Fruit fly (Drosophila melanogaster) whole organism, embryonic: ENCODE data around the gene Svil.
A peak's percentile ranks its signal among the peaks of the same experiment; 100 is the strongest.

Experiments used
- Ada2b ChIP-seq: fragments of 200-800 bp; sonication (Bioruptor generic); IDR thresholded peaks from 2 replicates; pipeline ENCODE4 v1.3.6; 2022; ENCODE audit warnings: missing biosample characterization, missing genetic modification characterization
- Aef1 ChIP-seq: fragments of 200-800 bp; sonication (Bioruptor generic); IDR thresholded peaks from 3 replicates; pipeline ENCODE4 v1.3.6; 2022; ENCODE audit warnings: missing biosample characterization, missing genetic modification characterization
- Awh ChIP-seq: fragments of 200-800 bp; sonication (Bioruptor generic); IDR thresholded peaks from 2 replicates; pipeline ENCODE4, ENCODE4 v1.3.6; 2022; ENCODE audit warnings: missing biosample characterization, missing genetic modification characterization
- BEAF-32 ChIP-seq: fragments of 200-800 bp; sonication (Bioruptor generic); optimal IDR thresholded peaks from 3 replicates; lab custom pipeline; 2017; ENCODE audit warnings: missing biosample characterization, missing genetic modification characterization, mild to moderate bottlenecking, moderate library complexity, missing genetic modification reagents
- CG1024 ChIP-seq: fragments of 200-800 bp; sonication (Bioruptor generic); IDR thresholded peaks from 2 replicates; pipeline ENCODE4 v1.3.6; 2022; ENCODE audit warnings: missing biosample characterization, missing genetic modification characterization
- CG10979 ChIP-seq: fragments of 200-800 bp; sonication (Bioruptor generic); optimal IDR thresholded peaks from 2 replicates; lab custom pipeline; 2018; ENCODE audit warnings: missing biosample characterization, mild to moderate bottlenecking, missing genetic modification characterization, moderate library complexity
- CG12659 ChIP-seq: fragments of 200-800 bp; sonication (Bioruptor generic); optimal IDR thresholded peaks from 3 replicates; lab custom pipeline; 2017; ENCODE audit warnings: mild to moderate bottlenecking, missing biosample characterization, missing genetic modification reagents, missing genetic modification characterization
- CG13775 ChIP-seq: fragments of 200-800 bp; sonication (Bioruptor generic); optimal IDR thresholded peaks from 3 replicates; lab custom pipeline; 2017; ENCODE audit warnings: missing biosample characterization, mild to moderate bottlenecking, missing genetic modification characterization
- CG15269 ChIP-seq: fragments of 200-800 bp; sonication (Bioruptor generic); optimal IDR thresholded peaks from 2 replicates; lab custom pipeline; 2018; ENCODE audit warnings: missing biosample characterization, mild to moderate bottlenecking, missing genetic modification characterization, moderate library complexity
- CG15514 ChIP-seq: fragments of 200-800 bp; sonication (Bioruptor generic); optimal IDR thresholded peaks from 3 replicates; lab custom pipeline; 2017; ENCODE audit warnings: missing biosample characterization, missing genetic modification characterization, mild to moderate bottlenecking, moderate library complexity, missing genetic modification reagents
- CG17186 ChIP-seq: fragments of 200-800 bp; sonication (Bioruptor generic); optimal IDR thresholded peaks from 3 replicates; lab custom pipeline; 2017; ENCODE audit warnings: missing biosample characterization, missing genetic modification reagents, missing genetic modification characterization
- CG17359 ChIP-seq: fragments of 200-800 bp; sonication (Bioruptor generic); optimal IDR thresholded peaks from 3 replicates; lab custom pipeline; 2018; ENCODE audit warnings: missing biosample characterization, mild to moderate bottlenecking, missing genetic modification characterization, moderate library complexity
- CG18011 ChIP-seq: fragments of 200-800 bp; sonication (Bioruptor generic); optimal IDR thresholded peaks from 2 replicates; lab custom pipeline; 2017; ENCODE audit warnings: missing biosample characterization, missing genetic modification characterization, mild to moderate bottlenecking, moderate library complexity, missing genotype
- CG18476 ChIP-seq: fragments of 200-800 bp; sonication (Bioruptor generic); optimal IDR thresholded peaks from 2 replicates; lab custom pipeline; 2016; ENCODE audit warnings: missing biosample characterization, mild to moderate bottlenecking, missing genetic modification characterization
- CG18599 ChIP-seq: fragments of 200-800 bp; sonication (Bioruptor generic); optimal IDR thresholded peaks from 3 replicates; lab custom pipeline; 2017; ENCODE audit warnings: missing biosample characterization, missing genetic modification characterization, mild to moderate bottlenecking, moderate library complexity, missing genetic modification reagents
- CG30431 ChIP-seq: fragments of 200-800 bp; sonication (Bioruptor generic); optimal IDR thresholded peaks from 2 replicates; lab custom pipeline; 2017; ENCODE audit warnings: missing biosample characterization, missing genetic modification characterization
- CG4820 ChIP-seq: fragments of 200-800 bp; sonication (Bioruptor generic); optimal IDR thresholded peaks from 3 replicates; lab custom pipeline; 2016; ENCODE audit warnings: missing biosample characterization, missing genetic modification characterization
- CG9727 ChIP-seq: fragments of 200-800 bp; sonication (Bioruptor generic); optimal IDR thresholded peaks from 3 replicates; lab custom pipeline; 2017; ENCODE audit warnings: missing biosample characterization, mild to moderate bottlenecking, missing genetic modification characterization
- CG9817 ChIP-seq: fragments of 200-800 bp; sonication (Bioruptor generic); optimal IDR thresholded peaks from 2 replicates; lab custom pipeline; 2018; ENCODE audit warnings: missing biosample characterization, mild to moderate bottlenecking, missing genetic modification characterization, moderate library complexity
- CTCF ChIP-seq: fragments of 200-800 bp; sonication (Bioruptor generic); optimal IDR thresholded peaks from 2 replicates; lab custom pipeline; 2017; ENCODE audit warnings: missing biosample characterization, mild to moderate bottlenecking, missing genetic modification characterization, moderate library complexity
- D19A ChIP-seq: fragments of 200-800 bp; optimal IDR thresholded peaks from 3 replicates; lab custom pipeline; 2019; ENCODE audit warnings: missing biosample characterization, mild to moderate bottlenecking, missing genetic modification characterization, moderate library complexity
- Deaf1 ChIP-seq: fragments of 200-800 bp; optimal IDR thresholded peaks from 3 replicates; lab custom pipeline; 2019; ENCODE audit warnings: missing biosample characterization, mild to moderate bottlenecking, missing genetic modification characterization, moderate library complexity
- Dref ChIP-seq: fragments of 200-800 bp; sonication (Bioruptor generic); IDR thresholded peaks from 2 replicates; pipeline ENCODE4 v1.3.6; 2022; ENCODE audit warnings: missing biosample characterization, missing genetic modification characterization
- Drgx ChIP-seq: fragments of 200-800 bp; sonication (Bioruptor generic); IDR thresholded peaks from 2 replicates; pipeline ENCODE4 v1.3.6; 2022; ENCODE audit warnings: missing biosample characterization, missing genetic modification characterization
- Ets65A ChIP-seq: fragments of 200-800 bp; sonication (Bioruptor generic); peaks from one replicate; lab custom pipeline; 2016; ENCODE audit warnings: missing biosample characterization, missing genetic modification characterization
- Fer1 ChIP-seq: fragments of 200-800 bp; sonication (Bioruptor generic); optimal IDR thresholded peaks from 2 replicates; lab custom pipeline; 2017; ENCODE audit warnings: missing biosample characterization, mild to moderate bottlenecking, missing genetic modification characterization
- HLH3B ChIP-seq: fragments of 200-800 bp; sonication (Bioruptor generic); IDR thresholded peaks from 2 replicates; pipeline ENCODE4 v1.3.6; 2022; ENCODE audit warnings: missing biosample characterization, missing genetic modification characterization
- HLH4C ChIP-seq: fragments of 200-800 bp; sonication (Bioruptor generic); IDR thresholded peaks from 3 replicates; pipeline ENCODE4 v1.3.6; 2022; ENCODE audit warnings: missing biosample characterization, missing genetic modification characterization; ENCODE audit not compliant: partially characterized antibody
- Jarid2 ChIP-seq: fragments of 200-800 bp; sonication (Bioruptor generic); optimal IDR thresholded peaks from 3 replicates; lab custom pipeline; 2017; ENCODE audit warnings: mild to moderate bottlenecking, missing biosample characterization, missing genetic modification reagents, missing genetic modification characterization
- Med ChIP-seq: fragments of 200-800 bp; sonication (Bioruptor generic); peaks from one replicate; lab custom pipeline; 2016; ENCODE audit warnings: missing biosample characterization, missing genetic modification characterization, mild to moderate bottlenecking, inconsistent platforms, moderate library complexity
- Myb ChIP-seq: fragments of 200-800 bp; sonication (Bioruptor generic); optimal IDR thresholded peaks from 2 replicates; lab custom pipeline; 2016; ENCODE audit warnings: missing biosample characterization, missing genetic modification characterization
- NfI ChIP-seq: fragments of 200-800 bp; sonication (Bioruptor generic); optimal IDR thresholded peaks from 3 replicates; lab custom pipeline; 2018; ENCODE audit warnings: missing biosample characterization, mild to moderate bottlenecking, missing genetic modification characterization, moderate library complexity
- Ptx1 ChIP-seq: fragments of 200-800 bp; sonication (Bioruptor generic); IDR thresholded peaks from 2 replicates; pipeline ENCODE4 v1.3.6; 2022; ENCODE audit warnings: missing biosample characterization, missing genetic modification characterization
- Xrp1 ChIP-seq: fragments of 200-800 bp; sonication (Bioruptor generic); IDR thresholded peaks from 2 replicates; pipeline ENCODE4 v1.3.6; 2022; ENCODE audit warnings: missing biosample characterization, missing genetic modification characterization
- bsh ChIP-seq, 2 experiments: fragments of 200-800 bp; sonication (Bioruptor generic); optimal IDR thresholded peaks; 2 replicates each; lab custom pipeline; 2017 to 2018; ENCODE audit warnings: mild to moderate bottlenecking in 2 of 2, missing biosample characterization in 2 of 2, missing genetic modification characterization in 2 of 2, moderate library complexity in 1 of 2
- cato ChIP-seq: fragments of 200-800 bp; sonication (Bioruptor generic); optimal IDR thresholded peaks from 2 replicates; lab custom pipeline; 2016; ENCODE audit warnings: missing biosample characterization, missing genetic modification characterization, borderline replicate concordance
- dpn ChIP-seq, 2 experiments: fragments of 200-800 bp; sonication (Bioruptor generic); optimal IDR thresholded peaks; 3 replicates each; lab custom pipeline; 2016; ENCODE audit warnings: missing biosample characterization in 2 of 2, missing genetic modification characterization in 2 of 2
- ewg ChIP-seq: fragments of 200-800 bp; sonication (Bioruptor generic); optimal IDR thresholded peaks from 3 replicates; lab custom pipeline; 2017; ENCODE audit warnings: mild to moderate bottlenecking, missing biosample characterization, missing genetic modification reagents, missing genetic modification characterization
- exex ChIP-seq: fragments of 200-800 bp; sonication (Bioruptor generic); optimal IDR thresholded peaks from 4 replicates; lab custom pipeline; 2018; ENCODE audit warnings: missing biosample characterization, mild to moderate bottlenecking, missing genetic modification characterization, moderate library complexity
- eyg ChIP-seq: fragments of 200-800 bp; sonication (Bioruptor generic); optimal IDR thresholded peaks from 3 replicates; lab custom pipeline; 2016; ENCODE audit warnings: missing biosample characterization, missing genetic modification characterization
- gem ChIP-seq: fragments of 200-800 bp; sonication (Bioruptor generic); optimal IDR thresholded peaks from 2 replicates; lab custom pipeline; 2019; ENCODE audit warnings: missing biosample characterization, mild to moderate bottlenecking, missing genetic modification characterization, moderate library complexity
- gfzf ChIP-seq: fragments of 200-800 bp; sonication (Bioruptor generic); optimal IDR thresholded peaks from 2 replicates; lab custom pipeline; 2016; ENCODE audit warnings: missing biosample characterization, mild to moderate bottlenecking, missing genetic modification characterization, moderate library complexity
- kay ChIP-seq: fragments of 200-800 bp; sonication (Bioruptor generic); optimal IDR thresholded peaks from 2 replicates; lab custom pipeline; 2016; ENCODE audit warnings: missing biosample characterization, missing genetic modification characterization
- ken ChIP-seq: fragments of 200-800 bp; sonication (Bioruptor generic); IDR thresholded peaks from 3 replicates; pipeline ENCODE4 v1.3.6; 2022; ENCODE audit warnings: missing biosample characterization, missing genetic modification characterization
- lab ChIP-seq: fragments of 200-800 bp; sonication (Bioruptor generic); optimal IDR thresholded peaks from 3 replicates; lab custom pipeline; 2017; ENCODE audit warnings: missing biosample characterization, missing genetic modification characterization, mild to moderate bottlenecking, moderate library complexity, missing genetic modification reagents
- lov ChIP-seq, 2 experiments: fragments of 200-800 bp in 1 of 2; fragments of >200 bp in 1 of 2; sonication (Bioruptor generic) in 1 of 2; IDR thresholded peaks in 1 of 2; optimal IDR thresholded peaks in 1 of 2; 2 replicates in 1 of 2; 3 replicates in 1 of 2; pipeline versions ENCODE4 v1.3.6 to Lab custom; 2017 to 2022; ENCODE audit warnings: missing biosample characterization in 1 of 2, missing genetic modification characterization in 1 of 2
- nau ChIP-seq: fragments of 200-800 bp; sonication (Bioruptor generic); optimal IDR thresholded peaks from 3 replicates; lab custom pipeline; 2017; ENCODE audit warnings: missing biosample characterization, mild to moderate bottlenecking, missing genetic modification characterization, missing genetic modification reagents
- row ChIP-seq: fragments of 200-800 bp; sonication (Bioruptor generic); IDR thresholded peaks from 3 replicates; pipeline ENCODE4 v1.3.6; 2022; ENCODE audit warnings: missing biosample characterization, missing genetic modification characterization
- sens ChIP-seq: fragments of 200-800 bp; sonication (Bioruptor generic); peaks from one replicate; lab custom pipeline; 2016; ENCODE audit warnings: missing biosample characterization, missing genetic modification characterization
- sima ChIP-seq: fragments of 200-800 bp; sonication (Bioruptor generic); optimal IDR thresholded peaks from 2 replicates; lab custom pipeline; 2016; ENCODE audit warnings: missing biosample characterization, missing genetic modification characterization

Gene Svil

DNA sequence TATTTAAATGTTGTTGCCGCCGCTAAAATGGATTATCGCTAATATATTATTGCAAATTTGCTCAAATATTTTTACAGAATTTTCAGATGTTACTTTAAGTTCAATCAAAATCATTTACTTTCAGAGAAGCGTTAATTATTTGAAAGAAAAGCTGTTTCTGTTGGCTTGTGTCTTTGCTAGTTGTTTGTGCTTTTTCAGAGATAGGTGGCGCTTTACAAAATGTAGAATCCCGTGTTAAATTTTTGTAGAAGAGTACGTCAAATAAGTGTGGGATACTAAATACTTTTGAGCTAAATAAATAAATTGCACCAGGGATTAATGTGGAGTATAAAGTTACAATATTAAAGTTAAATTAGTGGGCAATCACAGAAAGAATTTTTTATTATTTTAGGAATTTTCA lies 31.8 kb downstream of the Svil start (continued):
- no peak for TF ChIP-seq CG30431
- no peak for TF ChIP-seq CG15269
- TF ChIP-seq Awh (GFP tag; lab: Robert Waterston, UW) = no peak
- no peak for TF ChIP-seq CG9727 (GFP tag; lab: Kevin White, UChicago)
- peak; percentile 97 for TF ChIP-seq CTCF (GFP tag; lab: Kevin White, UChicago)
- peak; percentile 4 for TF ChIP-seq D19A (tag; lab: Kevin White, UChicago)
- no peak for TF ChIP-seq CG18011 (GFP tag; lab: Kevin White, UChicago)
- TF ChIP-seq NfI (GFP tag; lab: Kevin White, UChicago) = no peak
- TF ChIP-seq lov (optimal IDR thresholded peaks at IDR 0.05; lab: Kevin White, UChicago) = no peak
- no peak for TF ChIP-seq lov (GFP tag; IDR thresholded peaks at IDR 0.05; lab: Robert Waterston, UW)
- TF ChIP-seq dpn (GFP tag; optimal IDR thresholded peaks at IDR 0.05; lab: Kevin White, UChicago) = no peak
- TF ChIP-seq ken (GFP tag; lab: Robert Waterston, UW) = no peak
- no peak for TF ChIP-seq CG9817 (tag; lab: Kevin White, UChicago)
- peak; percentile 13 for TF ChIP-seq Jarid2 (GFP tag; lab: Kevin White, UChicago)
- peak; percentile 87 for TF ChIP-seq Ets65A
- peak; percentile 0 for TF ChIP-seq CG12659
- TF ChIP-seq Myb (GFP tag; lab: Kevin White, UChicago) = peak; percentile 94
- peak; percentile 49 for TF ChIP-seq gfzf (GFP tag; lab: Kevin White, UChicago)
- TF ChIP-seq, all 482 proteins: peak for 41

DNA sequence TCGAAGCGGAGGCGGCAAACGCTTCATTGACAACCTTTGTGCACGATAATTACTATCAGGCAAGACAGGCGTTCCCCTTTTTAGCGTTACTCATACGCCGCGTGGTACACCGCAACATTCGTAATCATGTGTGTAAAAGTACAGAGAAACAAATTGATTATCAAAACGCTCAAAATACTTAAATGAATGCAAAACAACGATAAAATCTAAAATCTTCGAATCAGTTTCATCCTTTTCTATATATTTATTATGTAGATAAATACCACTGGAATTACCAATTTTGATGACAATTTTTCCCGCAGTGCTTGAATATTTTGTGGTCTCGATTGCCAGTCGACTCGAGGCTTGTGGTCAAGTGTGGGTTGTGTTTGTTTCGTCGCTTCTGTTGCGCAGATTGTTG lies 33.4 kb downstream of the Svil start:
- peak; percentile 23; the same call in 1 of the 2 replicates for TF ChIP-seq Ptx1 (GFP tag; lab: Robert Waterston, UW)
- TF ChIP-seq sima = no peak
- TF ChIP-seq kay = peak; percentile 32
- no peak for TF ChIP-seq ewg
- peak; percentile 70; the same call in 1 of the 2 replicates for TF ChIP-seq Ada2b (GFP tag; lab: Robert Waterston, UW)
- TF ChIP-seq Dref (GFP tag; lab: Robert Waterston, UW) = no peak
- TF ChIP-seq row (GFP tag; lab: Robert Waterston, UW) = peak; percentile 46; the same call in 2 of the 3 replicates
- TF ChIP-seq Drgx (GFP tag; lab: Robert Waterston, UW) = peak; percentile 42; the same call in 1 of the 2 replicates
- no peak for TF ChIP-seq exex (tag; lab: Kevin White, UChicago)
- TF ChIP-seq Fer1 (GFP tag; lab: Kevin White, UChicago) = peak; percentile 61
- peak; percentile 7; the same call in 1 of the 2 replicates for TF ChIP-seq Xrp1 (GFP tag; lab: Robert Waterston, UW)
- no peak for TF ChIP-seq CG1024
- TF ChIP-seq Deaf1 = no peak
- TF ChIP-seq gem (tag; lab: Kevin White, UChicago) = peak; percentile 36
- peak; percentile 7 for TF ChIP-seq CG4820 (GFP tag; lab: Kevin White, UChicago)
- peak; percentile 26 for TF ChIP-seq sens (GFP tag; lab: Kevin White, UChicago)
- TF ChIP-seq HLH3B = peak; percentile 61
- TF ChIP-seq bsh (GFP tag; optimal IDR thresholded peaks at IDR 0.05; lab: Kevin White, UChicago) = no peak
- TF ChIP-seq CG18476 = peak; percentile 38
- no peak for TF ChIP-seq cato (GFP tag; lab: Kevin White, UChicago)
- peak; percentile 30 for TF ChIP-seq CG17359 (tag; lab: Kevin White, UChicago)
- peak; percentile 41; the same call in 1 of the 3 replicates for TF ChIP-seq Aef1 (GFP tag; lab: Robert Waterston, UW)
- no peak for TF ChIP-seq eyg (GFP tag; lab: Kevin White, UChicago)
- peak; percentile 3 for TF ChIP-seq nau (GFP tag; lab: Kevin White, UChicago)
- peak; percentile 29 for TF ChIP-seq CG15514 (GFP tag; lab: Kevin White, UChicago)
- peak; percentile 82 for TF ChIP-seq lab
- no peak for TF ChIP-seq HLH4C (GFP tag; lab: Robert Waterston, UW)
- TF ChIP-seq CG17186 (GFP tag; lab: Kevin White, UChicago) = no peak
- TF ChIP-seq CG18599 (GFP tag; lab: Kevin White, UChicago) = peak; percentile 80
- no peak for TF ChIP-seq CG13775
- peak; percentile 73 for TF ChIP-seq Med
- TF ChIP-seq CG10979 (tag; lab: Kevin White, UChicago) = peak; percentile 5
- no peak for TF ChIP-seq BEAF-32 (GFP tag; lab: Kevin White, UChicago)
